Worm (Caenorhabditis elegans): ENCODE data around the gene appg-1.
A peak's percentile ranks its signal among the peaks of the same experiment; 100 is the strongest.

Gene appg-1

DNA sequence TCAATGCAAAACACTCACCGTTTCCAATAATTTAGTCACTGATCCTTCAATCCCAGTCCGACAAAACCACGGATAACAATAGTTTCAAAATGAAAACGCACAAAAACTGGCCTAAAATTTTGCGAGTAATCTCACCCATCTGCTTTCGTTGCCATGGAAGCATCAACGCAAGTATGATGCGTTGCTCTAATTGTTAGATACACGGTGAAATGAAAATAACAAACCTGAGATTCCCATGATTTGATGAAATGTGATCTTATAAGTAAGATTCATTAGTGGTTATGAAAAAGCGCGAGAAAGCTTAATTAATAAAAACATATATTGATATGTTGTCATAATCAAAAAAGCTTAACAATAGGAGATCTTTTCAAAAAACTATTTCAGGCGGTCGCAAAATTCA is 41.4 kb downstream of the appg-1 start, which contains the start of gene ceh-57:
TSS of gene ceh-57 (minus strand) at position 95 of the 400 bp plus-strand sequence.
- TF ChIP-seq alr-1 (tag; optimal IDR thresholded peaks at IDR 0.05) = no peak
- no peak for TF ChIP-seq sma-3 (GFP tag; optimal IDR thresholded peaks at IDR 0.05)
- no peak for TF ChIP-seq sma-9 (GFP tag; optimal IDR thresholded peaks at IDR 0.05)
- TF ChIP-seq sma-9 (tag; optimal IDR thresholded peaks at IDR 0.05) = no peak
- TF ChIP-seq lin-13 (GFP tag; optimal IDR thresholded peaks at IDR 0.05) = no peak
- TF ChIP-seq snpc-4 (tag; optimal IDR thresholded peaks at IDR 0.05) = no peak
- TF ChIP-seq ceh-82 (tag; optimal IDR thresholded peaks at IDR 0.05) = no peak
- no peak for TF ChIP-seq unc-62 (GFP tag; optimal IDR thresholded peaks at IDR 0.05)
- no peak for TF ChIP-seq zag-1 (tag; optimal IDR thresholded peaks at IDR 0.05)
- TF ChIP-seq unc-39 (tag; optimal IDR thresholded peaks at IDR 0.05) = no peak
- no peak for TF ChIP-seq nhr-10 (tag; optimal IDR thresholded peaks at IDR 0.05)
- TF ChIP-seq nhr-11 (tag; optimal IDR thresholded peaks at IDR 0.05) = no peak

- TF ChIP-seq sma-3 (GFP tag; optimal IDR thresholded peaks at IDR 0.05) (no peak), lsy-2 (tag; optimal IDR thresholded peaks at IDR 0.05) (peak in 1 of 2 experiments; percentile 0)
Observed at ce11 chrII:10369547-10370028, 43.7 kb downstream of the appg-1 start, which contains the start of gene ceh-58. TSS of gene ceh-58 (minus strand) at chrII:10369597.

DNA sequence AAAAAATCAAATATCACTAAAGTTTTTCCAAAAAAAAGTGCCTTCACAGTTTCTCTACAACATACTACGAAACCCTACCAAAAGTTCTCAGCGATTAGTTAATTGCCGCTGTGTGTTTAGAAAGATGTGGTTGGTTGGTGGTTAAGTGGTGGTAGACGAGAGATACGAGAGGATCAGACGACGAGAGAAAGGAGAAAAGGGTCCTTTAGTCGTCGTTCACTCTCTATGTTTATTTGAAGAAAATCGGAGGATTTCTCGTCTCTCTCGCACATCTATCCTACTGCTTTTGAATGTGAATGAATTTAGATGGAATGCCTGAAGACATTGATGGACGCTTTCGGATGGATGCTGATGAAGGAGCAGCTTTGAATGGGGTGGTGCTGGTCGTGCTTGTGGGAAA is 45.0 kb downstream of the appg-1 start:
- TF ChIP-seq nhr-129 (tag; optimal IDR thresholded peaks at IDR 0.05) = peak; percentile 18
- TF ChIP-seq sem-4 (tag; optimal IDR thresholded peaks at IDR 0.05) = peak; percentile 11
- peak; percentile 43 for TF ChIP-seq unc-55 (GFP tag; optimal IDR thresholded peaks at IDR 0.05)
- peak; percentile 41 for TF ChIP-seq C34F6.9 (tag; optimal IDR thresholded peaks at IDR 0.05)
- TF ChIP-seq ceh-16 (tag; optimal IDR thresholded peaks at IDR 0.05) = no peak
- TF ChIP-seq sma-3 (GFP tag; optimal IDR thresholded peaks at IDR 0.05) = no peak
- TF ChIP-seq lsy-2 (tag; optimal IDR thresholded peaks at IDR 0.05) = peak in 1 of 2 experiments; percentile 31

DNA sequence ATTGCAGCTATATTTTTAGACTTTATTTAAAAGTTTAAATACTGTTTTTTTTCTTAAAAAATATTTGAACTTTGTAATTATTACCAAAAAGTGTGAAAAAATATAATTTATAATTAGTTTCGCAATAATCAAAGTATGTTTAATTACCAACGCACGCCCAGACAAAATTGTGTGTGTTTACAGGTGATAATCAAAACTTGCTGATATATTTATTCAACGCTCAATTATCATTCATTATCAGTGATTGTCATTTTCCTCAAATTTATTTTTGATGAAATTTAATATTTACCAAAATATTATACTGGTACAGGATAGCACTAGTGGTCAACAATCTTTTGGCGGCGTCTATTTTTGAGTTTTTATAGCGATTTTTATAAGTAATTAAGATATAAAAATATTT is 47.2 kb downstream of the appg-1 start:
- TF ChIP-seq ceh-82 (tag; optimal IDR thresholded peaks at IDR 0.05) (no peak), skn-1 (tag; optimal IDR thresholded peaks at IDR 0.05) (peak; percentile 11), C34F6.9 (tag; optimal IDR thresholded peaks at IDR 0.05) (no peak), fos-1 (tag; optimal IDR thresholded peaks at IDR 0.05) (peak; percentile 14)

ce11 chrII:10373536-10374169 is 47.8 kb downstream of the appg-1 start:
- TF ChIP-seq ZK546.5 (tag; optimal IDR thresholded peaks at IDR 0.05) (no peak), nhr-21 (tag; optimal IDR thresholded peaks at IDR 0.05) (no peak), nhr-25 (tag; optimal IDR thresholded peaks at IDR 0.05) (peak; percentile 60), peb-1 (tag; optimal IDR thresholded peaks at IDR 0.05) (no peak), mab-5 (tag; optimal IDR thresholded peaks at IDR 0.05) (no peak), ceh-82 (tag; optimal IDR thresholded peaks at IDR 0.05) (no peak), ama-1 (optimal IDR thresholded peaks at IDR 0.05) (no peak), nhr-237 (tag; optimal IDR thresholded peaks at IDR 0.05) (no peak), nhr-77 (tag; optimal IDR thresholded peaks at IDR 0.05) (no peak), gmeb-1 (tag; optimal IDR thresholded peaks at IDR 0.05) (no peak), lin-13 (GFP tag; optimal IDR thresholded peaks at IDR 0.05) (no peak), R02D3.7 (tag; optimal IDR thresholded peaks at IDR 0.05) (no peak), C34F6.9 (tag; optimal IDR thresholded peaks at IDR 0.05) (peak; percentile 32), lsy-2 (tag; optimal IDR thresholded peaks at IDR 0.05) (peak in 1 of 2 experiments; percentile 5), nhr-129 (tag; optimal IDR thresholded peaks at IDR 0.05) (no peak), alr-1 (tag; optimal IDR thresholded peaks at IDR 0.05) (no peak), sem-4 (tag; optimal IDR thresholded peaks at IDR 0.05) (peak; percentile 58), nhr-6 (tag; optimal IDR thresholded peaks at IDR 0.05) (no peak), unc-62 (GFP tag; optimal IDR thresholded peaks at IDR 0.05) (no peak)

DNA sequence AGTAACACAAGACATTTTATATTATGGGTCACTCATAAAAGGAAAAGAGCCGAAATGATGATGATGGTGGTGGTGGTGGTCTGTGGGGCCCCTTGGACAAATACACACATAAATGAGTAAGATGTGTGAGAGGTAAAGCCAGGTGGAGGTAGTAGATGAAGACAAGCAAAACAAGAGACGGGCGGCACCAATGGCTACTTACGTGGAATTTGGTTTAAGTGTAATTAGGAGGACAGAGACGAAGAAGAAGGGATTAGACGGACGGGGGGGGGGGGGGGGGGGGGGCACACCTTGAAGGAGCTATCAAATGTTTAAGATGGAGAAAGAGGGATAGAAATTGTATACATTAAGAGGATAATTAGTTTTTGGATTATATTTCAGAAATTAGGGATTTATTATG is 48.9 kb downstream of the appg-1 start:
- no peak for TF ChIP-seq unc-39 (tag; optimal IDR thresholded peaks at IDR 0.05)
- no peak for TF ChIP-seq Y55F3AM.14 (GFP tag; optimal IDR thresholded peaks at IDR 0.05)
- no peak for TF ChIP-seq elt-3 (tag; optimal IDR thresholded peaks at IDR 0.05)
- TF ChIP-seq nhr-12 (tag; optimal IDR thresholded peaks at IDR 0.05) = no peak
- no peak for TF ChIP-seq nhr-129 (tag; optimal IDR thresholded peaks at IDR 0.05)
- no peak for TF ChIP-seq ceh-16 (tag; optimal IDR thresholded peaks at IDR 0.05)
- no peak for TF ChIP-seq lsy-2 (tag; optimal IDR thresholded peaks at IDR 0.05)
- no peak for TF ChIP-seq ama-1 (optimal IDR thresholded peaks at IDR 0.05)
- TF ChIP-seq sma-3 (GFP tag; optimal IDR thresholded peaks at IDR 0.05) = no peak
- TF ChIP-seq crh-2 (tag; optimal IDR thresholded peaks at IDR 0.05) = no peak
- no peak for TF ChIP-seq elt-1 (tag; optimal IDR thresholded peaks at IDR 0.05)
- TF ChIP-seq lin-13 (GFP tag; optimal IDR thresholded peaks at IDR 0.05) = no peak
- TF ChIP-seq zag-1 (tag; optimal IDR thresholded peaks at IDR 0.05) = no peak
- no peak for TF ChIP-seq nhr-10 (tag; optimal IDR thresholded peaks at IDR 0.05)
- no peak for TF ChIP-seq nhr-25 (tag; optimal IDR thresholded peaks at IDR 0.05)
- no peak for TF ChIP-seq C34F6.9 (tag; optimal IDR thresholded peaks at IDR 0.05)
- no peak for TF ChIP-seq unc-62 (GFP tag; optimal IDR thresholded peaks at IDR 0.05)
- TF ChIP-seq nhr-11 (tag; optimal IDR thresholded peaks at IDR 0.05) = no peak

Data from whole organism, L2 larva.